Worm (Caenorhabditis elegans): ENCODE results near the gene nlp-6.

- TF ChIP-seq lin-13 (tag; optimal IDR thresholded peaks at IDR 0.05) = no peak
- no peak for TF ChIP-seq ztf-11 (tag; optimal IDR thresholded peaks at IDR 0.05)
These were observed 18.4 kb upstream of the nlp-6 start for ce11 chrX:17643812-17644211.

Data from whole organism, mixed stage, embryonic.